Fruit fly (Drosophila melanogaster): ENCODE data around the gene CG12310.

The CG12310 gene

dm6 chr3L:15034714-15035076 lies 15.9 kb downstream of the CG12310 start:
- no peak for TF ChIP-seq Sp1 (GFP tag; optimal IDR thresholded peaks at IDR 0.05)
- TF ChIP-seq CrebA (GFP tag; optimal IDR thresholded peaks at IDR 0.05; ENCODE audit: borderline replicate concordance), result no peak
- TF ChIP-seq tai (GFP tag; optimal IDR thresholded peaks at IDR 0.05), result no peak
- TF ChIP-seq dsf (GFP tag; optimal IDR thresholded peaks at IDR 0.05; ENCODE audit: borderline replicate concordance), result no peak

dm6 chr3L:15034061-15034713 lies 16.4 kb downstream of the CG12310 start:
- TF ChIP-seq foxo (GFP tag; optimal IDR thresholded peaks at IDR 0.05) (peak in 1 of 2 experiments; percentile 0), brk (GFP tag; optimal IDR thresholded peaks at IDR 0.05) (no peak), psq (GFP tag; optimal IDR thresholded peaks at IDR 0.05) (no peak), HLH106 (tag; optimal IDR thresholded peaks at IDR 0.05) (peak; percentile 19), ey (GFP tag; optimal IDR thresholded peaks at IDR 0.05) (no peak)

- TF ChIP-seq Dfd (GFP tag; optimal IDR thresholded peaks at IDR 0.05) (peak; percentile 3), foxo (GFP tag; optimal IDR thresholded peaks at IDR 0.05) (no peak)
Measured at dm6 chr3L:15031773-15032172, 18.8 kb downstream of the CG12310 start.

- TF ChIP-seq N (GFP tag; optimal IDR thresholded peaks at IDR 0.05), result no peak
- no peak for TF ChIP-seq Hnf4 (GFP tag; optimal IDR thresholded peaks at IDR 0.05)
- TF ChIP-seq woc (GFP tag; optimal IDR thresholded peaks at IDR 0.05), result no peak
- TF ChIP-seq dmrt93B (GFP tag; optimal IDR thresholded peaks at IDR 0.05), result no peak
- TF ChIP-seq Myc (optimal IDR thresholded peaks at IDR 0.05), result no peak
- TF ChIP-seq usp (GFP tag; optimal IDR thresholded peaks at IDR 0.05), result no peak
- no peak for TF ChIP-seq Sp1 (GFP tag; optimal IDR thresholded peaks at IDR 0.05)
- TF ChIP-seq brk (GFP tag; optimal IDR thresholded peaks at IDR 0.05), result no peak
- no peak for TF ChIP-seq sage (GFP tag; optimal IDR thresholded peaks at IDR 0.05)
- no peak for TF ChIP-seq Hr78 (GFP tag; optimal IDR thresholded peaks at IDR 0.05)
Measured at dm6 chr3L:15023192-15023591, 27.4 kb downstream of the CG12310 start, which contains the start of gene CG32148. Gene CG32148 (plus strand): TSS chr3L:15023492.

- TF ChIP-seq Hr78 (GFP tag; optimal IDR thresholded peaks at IDR 0.05) (no peak), GATAd (GFP tag; optimal IDR thresholded peaks at IDR 0.05) (no peak), Hr83 (GFP tag; optimal IDR thresholded peaks at IDR 0.05; ENCODE audit: poor library complexity, severe bottlenecking) (no peak)
Measured at dm6 chr3L:15021008-15021407, 29.6 kb downstream of the CG12310 start.

- TF ChIP-seq Dfd (GFP tag; optimal IDR thresholded peaks at IDR 0.05) (peak; percentile 20), N (GFP tag; optimal IDR thresholded peaks at IDR 0.05) (no peak), CG32264 (GFP tag; optimal IDR thresholded peaks at IDR 0.05) (peak; percentile 12), usp (GFP tag; optimal IDR thresholded peaks at IDR 0.05) (no peak), woc (GFP tag; optimal IDR thresholded peaks at IDR 0.05) (no peak), dsf (GFP tag; optimal IDR thresholded peaks at IDR 0.05; ENCODE audit: borderline replicate concordance) (peak; percentile 21), tai (GFP tag; optimal IDR thresholded peaks at IDR 0.05) (no peak), Hnf4 (GFP tag; optimal IDR thresholded peaks at IDR 0.05) (peak; percentile 42), Vsx2 (GFP tag; optimal IDR thresholded peaks at IDR 0.05; ENCODE audit: partially characterized antibody) (no peak), foxo (GFP tag; optimal IDR thresholded peaks at IDR 0.05) (peak in 1 of 2 experiments; percentile 74), ey (GFP tag; optimal IDR thresholded peaks at IDR 0.05) (peak; percentile 51), sage (GFP tag; optimal IDR thresholded peaks at IDR 0.05) (peak; percentile 71), sv (GFP tag; optimal IDR thresholded peaks at IDR 0.05) (peak; percentile 73), jim (GFP tag; optimal IDR thresholded peaks at IDR 0.05) (no peak), Mio (GFP tag; optimal IDR thresholded peaks at IDR 0.05) (no peak), brk (GFP tag; optimal IDR thresholded peaks at IDR 0.05) (peak; percentile 87), rgr (GFP tag; optimal IDR thresholded peaks at IDR 0.05) (peak; percentile 83), psq (GFP tag; optimal IDR thresholded peaks at IDR 0.05) (peak; percentile 43), dl (GFP tag; optimal IDR thresholded peaks at IDR 0.05; ENCODE audit: insufficient read depth in 1 of 2, partially characterized antibody in 2 of 2) (no peak), GATAd (GFP tag; optimal IDR thresholded peaks at IDR 0.05) (no peak), dmrt93B (GFP tag; optimal IDR thresholded peaks at IDR 0.05) (no peak), Hr83 (GFP tag; optimal IDR thresholded peaks at IDR 0.05; ENCODE audit: poor library complexity, severe bottlenecking) (peak; percentile 55), Dif (GFP tag; optimal IDR thresholded peaks at IDR 0.05; ENCODE audit: partially characterized antibody) (no peak), br (GFP tag; optimal IDR thresholded peaks at IDR 0.05) (peak; percentile 44), CrebA (GFP tag; optimal IDR thresholded peaks at IDR 0.05; ENCODE audit: borderline replicate concordance) (peak; percentile 1), Hr78 (GFP tag; optimal IDR thresholded peaks at IDR 0.05) (no peak), Jra (GFP tag; optimal IDR thresholded peaks at IDR 0.05) (peak; percentile 12), pan (optimal IDR thresholded peaks at IDR 0.05) (no peak), CG9705 (GFP tag; optimal IDR thresholded peaks at IDR 0.05) (peak; percentile 26), Myc (optimal IDR thresholded peaks at IDR 0.05) (peak; percentile 78), HLH106 (tag; optimal IDR thresholded peaks at IDR 0.05) (peak; percentile 55), fru (GFP tag; optimal IDR thresholded peaks at IDR 0.05) (peak; percentile 65), Abd-B (GFP tag; optimal IDR thresholded peaks at IDR 0.05) (no peak), lola (GFP tag; optimal IDR thresholded peaks at IDR 0.05) (no peak)
Measured at dm6 chr3L:15013957-15014692, 36.5 kb downstream of the CG12310 start, which contains the start of gene Reck. Gene Reck (minus strand): TSS chr3L:15014062.
